Fruit fly (Drosophila melanogaster) whole organism, embryonic: Measurements from ENCODE around the gene CG43120.

ENCODE experiments used
- Aef1 ChIP-seq: fragments of 200-800 bp; sonication (Bioruptor generic); IDR thresholded peaks from 3 replicates; pipeline ENCODE4 v1.3.6; 2022; ENCODE audit warnings: missing biosample characterization, missing genetic modification characterization
- B-H2 ChIP-seq: fragments of 200-800 bp; sonication (Bioruptor generic); optimal IDR thresholded peaks from 2 replicates; lab custom pipeline; 2018; ENCODE audit warnings: missing biosample characterization, mild to moderate bottlenecking, missing genetic modification characterization
- CG11398 ChIP-seq: fragments of 200-800 bp; sonication (Bioruptor generic); optimal IDR thresholded peaks from 2 replicates; lab custom pipeline; 2016; ENCODE audit warnings: missing biosample characterization, missing genetic modification characterization
- CG13287 ChIP-seq: fragments of 200-800 bp; sonication (Bioruptor generic); IDR thresholded peaks from 2 replicates; pipeline ENCODE4 v1.3.6; 2022; ENCODE audit warnings: missing biosample characterization, missing genetic modification characterization; ENCODE audit not compliant: partially characterized antibody
- CG13296 ChIP-seq: fragments of 200-800 bp; sonication (Bioruptor generic); optimal IDR thresholded peaks from 3 replicates; lab custom pipeline; 2018; ENCODE audit warnings: missing biosample characterization, mild to moderate bottlenecking, missing genetic modification characterization
- CG14667 ChIP-seq: fragments of 200-800 bp; sonication (Bioruptor generic); IDR thresholded peaks from 2 replicates; pipeline ENCODE4 v1.3.6; 2022; ENCODE audit warnings: missing biosample characterization, missing genetic modification characterization
- CG14965 ChIP-seq: fragments of 200-800 bp; sonication (Bioruptor generic); optimal IDR thresholded peaks from 2 replicates; lab custom pipeline; 2016; ENCODE audit warnings: missing biosample characterization, missing genetic modification characterization, borderline replicate concordance
- CG15011 ChIP-seq: fragments of 200-800 bp; sonication (Bioruptor generic); optimal IDR thresholded peaks from 3 replicates; lab custom pipeline; 2018; ENCODE audit warnings: missing biosample characterization, mild to moderate bottlenecking, missing genetic modification characterization
- CG16779 ChIP-seq: fragments of 200-800 bp; sonication (Bioruptor generic); IDR thresholded peaks from 2 replicates; pipeline ENCODE4 v1.3.6; 2022; ENCODE audit warnings: missing biosample characterization, missing genetic modification characterization
- CG16815 ChIP-seq: fragments of 200-800 bp; sonication (Bioruptor generic); optimal IDR thresholded peaks from 3 replicates; lab custom pipeline; 2017; ENCODE audit warnings: missing biosample characterization, mild to moderate bottlenecking, missing genetic modification characterization
- CG17186 ChIP-seq: fragments of 200-800 bp; sonication (Bioruptor generic); optimal IDR thresholded peaks from 3 replicates; lab custom pipeline; 2017; ENCODE audit warnings: missing biosample characterization, missing genetic modification reagents, missing genetic modification characterization
- CG17359 ChIP-seq: fragments of 200-800 bp; sonication (Bioruptor generic); optimal IDR thresholded peaks from 3 replicates; lab custom pipeline; 2018; ENCODE audit warnings: missing biosample characterization, mild to moderate bottlenecking, missing genetic modification characterization, moderate library complexity
- CG2889 ChIP-seq: fragments of 200-800 bp; sonication (Bioruptor generic); IDR thresholded peaks from 3 replicates; pipeline ENCODE4 v1.3.6; 2022; ENCODE audit warnings: missing biosample characterization, missing genetic modification characterization
- CG33213 ChIP-seq: fragments of 200-800 bp; sonication (Bioruptor generic); optimal IDR thresholded peaks from 3 replicates; lab custom pipeline; 2016; ENCODE audit warnings: missing biosample characterization, missing genetic modification characterization
- CG3847 ChIP-seq: fragments of 200-800 bp; sonication (Bioruptor generic); IDR thresholded peaks from 2 replicates; pipeline ENCODE4 v1.3.6; 2022; ENCODE audit warnings: missing biosample characterization, missing genetic modification characterization
- CG43689 ChIP-seq: fragments of 200-800 bp; sonication (Bioruptor generic); IDR thresholded peaks from 2 replicates; pipeline ENCODE4 v1.3.6; 2022; ENCODE audit warnings: missing biosample characterization, missing genetic modification characterization
- CG5953 ChIP-seq: fragments of 200-800 bp; sonication (Bioruptor generic); IDR thresholded peaks from 2 replicates; pipeline ENCODE4 v1.3.6; 2022; ENCODE audit warnings: missing biosample characterization, missing genetic modification characterization
- CG6813 ChIP-seq: fragments of 200-800 bp; sonication (Bioruptor generic); optimal IDR thresholded peaks from 2 replicates; lab custom pipeline; 2017; ENCODE audit warnings: missing biosample characterization, missing genetic modification characterization, mild to moderate bottlenecking, moderate library complexity, missing genetic modification reagents
- CG9932 ChIP-seq: fragments of 200-800 bp; sonication (Bioruptor generic); IDR thresholded peaks from 2 replicates; pipeline ENCODE4 v1.3.6; 2022; ENCODE audit warnings: missing biosample characterization, missing genetic modification characterization
- Deaf1 ChIP-seq: fragments of 200-800 bp; optimal IDR thresholded peaks from 3 replicates; lab custom pipeline; 2019; ENCODE audit warnings: missing biosample characterization, mild to moderate bottlenecking, missing genetic modification characterization, moderate library complexity
- Fer1 ChIP-seq: fragments of 200-800 bp; sonication (Bioruptor generic); optimal IDR thresholded peaks from 2 replicates; lab custom pipeline; 2017; ENCODE audit warnings: missing biosample characterization, mild to moderate bottlenecking, missing genetic modification characterization
- Gsc ChIP-seq: fragments of 200-800 bp; sonication (Bioruptor generic); IDR thresholded peaks from 2 replicates; pipeline ENCODE4 v1.3.6; 2022; ENCODE audit warnings: missing biosample characterization, missing genetic modification characterization
- HLHmδ ChIP-seq: fragments of 200-800 bp; sonication (Bioruptor generic); optimal IDR thresholded peaks from 2 replicates; lab custom pipeline; 2018; ENCODE audit warnings: missing biosample characterization, mild to moderate bottlenecking, missing genetic modification characterization, moderate library complexity
- HmgD ChIP-seq: fragments of 200-800 bp; sonication (Bioruptor generic); optimal IDR thresholded peaks from 3 replicates; lab custom pipeline; 2016; ENCODE audit warnings: missing biosample characterization, missing genetic modification characterization
- Lpt ChIP-seq: fragments of >200 bp; optimal IDR thresholded peaks from 2 replicates; lab custom pipeline; 2018; ENCODE audit warnings: missing biosample characterization, missing genetic modification characterization
- Mes4 ChIP-seq: fragments of 200-800 bp; sonication (Bioruptor generic); optimal IDR thresholded peaks from 2 replicates; lab custom pipeline; 2016; ENCODE audit warnings: missing biosample characterization, missing genetic modification characterization
- NC2β ChIP-seq: fragments of 200-800 bp; sonication (Bioruptor generic); optimal IDR thresholded peaks from 2 replicates; lab custom pipeline; 2016; ENCODE audit warnings: missing biosample characterization, missing genetic modification characterization
- Nf-YB ChIP-seq: fragments of 200-800 bp; sonication (Bioruptor generic); optimal IDR thresholded peaks from 3 replicates; lab custom pipeline; 2019; ENCODE audit warnings: missing biosample characterization, mild to moderate bottlenecking, missing genetic modification characterization, moderate library complexity
- Rx ChIP-seq: fragments of 200-800 bp; sonication (Bioruptor generic); IDR thresholded peaks from 2 replicates; pipeline ENCODE4 v1.3.6; 2022; ENCODE audit warnings: missing biosample characterization, missing genetic modification characterization
- Scr ChIP-seq: fragments of 200-800 bp; sonication (Bioruptor generic); IDR thresholded peaks from 2 replicates; pipeline ENCODE4 v1.3.6; 2022; ENCODE audit warnings: missing biosample characterization, missing genetic modification characterization; ENCODE audit not compliant: partially characterized antibody
- Sox100B ChIP-seq: fragments of 200-800 bp; sonication (Bioruptor generic); optimal IDR thresholded peaks from 3 replicates; lab custom pipeline; 2018; ENCODE audit warnings: missing biosample characterization, mild to moderate bottlenecking, missing genetic modification characterization
- Spps ChIP-seq: fragments of 200-800 bp; sonication (Bioruptor generic); optimal IDR thresholded peaks from 2 replicates; lab custom pipeline; 2018; ENCODE audit warnings: missing biosample characterization, mild to moderate bottlenecking, missing genetic modification characterization
- Sry-δ ChIP-seq: fragments of 200-800 bp; sonication (Bioruptor generic); optimal IDR thresholded peaks from 2 replicates; lab custom pipeline; 2016; ENCODE audit warnings: missing biosample characterization, missing genetic modification characterization
- Tbp ChIP-seq: fragments of >200 bp; optimal IDR thresholded peaks from 2 replicates; lab custom pipeline; 2018; ENCODE audit warnings: missing biosample characterization, missing genetic modification characterization
- aop ChIP-seq: fragments of 200-800 bp; sonication (Bioruptor generic); IDR thresholded peaks from 2 replicates; pipeline ENCODE4 v1.3.6; 2022; ENCODE audit warnings: missing biosample characterization, missing genetic modification characterization
- cad ChIP-seq: fragments of >200 bp; optimal IDR thresholded peaks from 2 replicates; lab custom pipeline; 2017; ENCODE audit warnings: missing biosample characterization, missing genetic modification characterization
- en ChIP-seq: fragments of 200-800 bp; sonication (Bioruptor generic); optimal IDR thresholded peaks from 2 replicates; lab custom pipeline; 2016; ENCODE audit warnings: missing biosample characterization, missing genetic modification characterization
- gem ChIP-seq: fragments of 200-800 bp; sonication (Bioruptor generic); optimal IDR thresholded peaks from 2 replicates; lab custom pipeline; 2019; ENCODE audit warnings: missing biosample characterization, mild to moderate bottlenecking, missing genetic modification characterization, moderate library complexity
- gfzf ChIP-seq: fragments of 200-800 bp; sonication (Bioruptor generic); optimal IDR thresholded peaks from 2 replicates; lab custom pipeline; 2016; ENCODE audit warnings: missing biosample characterization, mild to moderate bottlenecking, missing genetic modification characterization, moderate library complexity
- inv ChIP-seq: fragments of 200-800 bp; sonication (Bioruptor generic); IDR thresholded peaks from 2 replicates; pipeline ENCODE4 v1.3.6; 2022; ENCODE audit warnings: missing biosample characterization, missing genetic modification characterization; ENCODE audit not compliant: partially characterized antibody
- kni ChIP-seq: fragments of 200-800 bp; sonication (Bioruptor generic); optimal IDR thresholded peaks from 3 replicates; lab custom pipeline; 2017; ENCODE audit warnings: mild to moderate bottlenecking, missing biosample characterization, missing genetic modification reagents, missing genetic modification characterization
- otp ChIP-seq: fragments of 200-800 bp; sonication (Bioruptor generic); IDR thresholded peaks from 3 replicates; pipeline ENCODE4, ENCODE4 v1.3.6; 2022; ENCODE audit warnings: missing biosample characterization, missing genetic modification characterization
- pan ChIP-seq, 4 experiments: fragments of >200 bp in 3 of 4; fragments of 200-800 bp in 1 of 4; sonication (Bioruptor generic) in 1 of 4; optimal IDR thresholded peaks in 3 of 4; IDR thresholded peaks in 1 of 4; 2 replicates each; pipeline versions ENCODE4 v1.3.6 to Lab custom; 2017 to 2022; ENCODE audit warnings: missing biosample characterization in 2 of 4, missing genetic modification characterization in 2 of 4, mixed read lengths in 1 of 4
- pita ChIP-seq: fragments of 200-800 bp; sonication (Bioruptor generic); optimal IDR thresholded peaks from 2 replicates; lab custom pipeline; 2017; ENCODE audit warnings: missing biosample characterization, mild to moderate bottlenecking, missing genetic modification characterization
- pros ChIP-seq: fragments of 200-800 bp; sonication (Bioruptor generic); optimal IDR thresholded peaks from 3 replicates; lab custom pipeline; 2019; ENCODE audit warnings: missing biosample characterization, mild to moderate bottlenecking, missing genetic modification characterization, moderate library complexity
- sc ChIP-seq, 3 experiments: fragments of >200 bp in 2 of 3; fragments of 200-800 bp in 1 of 3; sonication (Bioruptor generic) in 1 of 3; optimal IDR thresholded peaks; 2 replicates in 2 of 3; 3 replicates in 1 of 3; lab custom pipeline; 2017; ENCODE audit warnings: mild to moderate bottlenecking in 1 of 3, missing biosample characterization in 1 of 3, missing genetic modification characterization in 1 of 3, missing genetic modification reagents in 1 of 3
- sna ChIP-seq: fragments of 200-800 bp; sonication (Bioruptor generic); IDR thresholded peaks from 2 replicates; pipeline ENCODE4 v1.3.6; 2022; ENCODE audit warnings: missing biosample characterization, missing genetic modification characterization; ENCODE audit not compliant: partially characterized antibody
- ssp ChIP-seq: fragments of 200-800 bp; sonication (Bioruptor generic); IDR thresholded peaks from 2 replicates; pipeline ENCODE4 v1.3.6; 2022; ENCODE audit warnings: missing biosample characterization, missing genetic modification characterization
- unpg ChIP-seq: fragments of 200-800 bp; sonication (Bioruptor generic); optimal IDR thresholded peaks from 3 replicates; lab custom pipeline; 2018; ENCODE audit warnings: missing biosample characterization, mild to moderate bottlenecking, missing genetic modification characterization, moderate library complexity
- zfh1 ChIP-seq: fragments of 200-800 bp; sonication (Bioruptor generic); IDR thresholded peaks from 3 replicates; pipeline ENCODE4 v1.3.6; 2022; ENCODE audit warnings: missing biosample characterization, missing genetic modification characterization

CG43120 gene

DNA sequence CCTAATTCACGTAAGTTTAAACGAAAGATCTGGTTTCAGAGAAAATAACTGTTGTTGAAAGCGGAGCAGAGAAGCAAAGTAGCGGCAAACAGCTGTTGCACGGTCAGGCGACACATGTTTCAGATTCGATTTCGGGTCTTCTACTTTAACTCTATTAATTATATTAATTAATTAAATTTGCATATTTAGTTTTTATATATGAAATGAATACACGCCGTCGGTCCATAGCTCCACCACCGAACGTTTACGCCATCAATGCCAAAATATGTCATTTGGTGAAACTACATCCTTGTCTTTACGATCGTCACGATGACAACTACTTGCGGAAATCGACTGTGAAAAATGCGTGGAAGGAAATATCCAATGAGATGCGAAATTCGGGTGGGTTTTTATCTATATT, 29.2 kb downstream of the CG43120 start (continued):
- TF ChIP-seq Nf-YB (GFP tag; lab: Kevin White, UChicago) = no peak
- TF ChIP-seq pan (optimal IDR thresholded peaks at IDR 0.05; lab: Kevin White, UChicago) = no peak
- TF ChIP-seq pan (GFP tag; optimal IDR thresholded peaks at IDR 0.05 in 1 of 2, IDR thresholded peaks at IDR 0.05 in 1 of 2) = peak in 1 of 2 experiments; percentile 64
- TF ChIP-seq Tbp = no peak
- TF ChIP-seq sna (GFP tag; lab: Robert Waterston, UW) = no peak
- TF ChIP-seq B-H2 (GFP tag; lab: Kevin White, UChicago) = no peak
- no peak for TF ChIP-seq NC2β
- no peak for TF ChIP-seq pros (GFP tag; lab: Kevin White, UChicago)
- TF ChIP-seq CG14667 (GFP tag; lab: Robert Waterston, UW) = no peak
- no peak for TF ChIP-seq CG16779
- peak; percentile 19; the same call in 1 of the 2 replicates for TF ChIP-seq Rx (GFP tag; lab: Robert Waterston, UW)
- no peak for TF ChIP-seq CG17186 (GFP tag; lab: Kevin White, UChicago)
- peak; percentile 46 for TF ChIP-seq CG17359 (tag; lab: Kevin White, UChicago)
- no peak for TF ChIP-seq Deaf1 (tag; lab: Kevin White, UChicago)
- no peak for TF ChIP-seq Sry-δ
- TF ChIP-seq aop = no peak
- TF ChIP-seq Lpt (GFP tag; lab: Kevin White, UChicago) = no peak
- TF ChIP-seq CG13287 = no peak
- no peak for TF ChIP-seq inv (GFP tag; lab: Robert Waterston, UW)
- TF ChIP-seq Scr (GFP tag; lab: Robert Waterston, UW) = no peak
- TF ChIP-seq CG13296 (GFP tag; lab: Kevin White, UChicago) = no peak
- no peak for TF ChIP-seq cad
- no peak for TF ChIP-seq sc (optimal IDR thresholded peaks at IDR 0.05; lab: Kevin White, UChicago)
- no peak for TF ChIP-seq sc (GFP tag; optimal IDR thresholded peaks at IDR 0.05; lab: Kevin White, UChicago)
- TF ChIP-seq HLHmδ (GFP tag; lab: Kevin White, UChicago) = no peak
- TF ChIP-seq CG3847 = no peak
- TF ChIP-seq CG6813 = no peak
- peak; percentile 66 for TF ChIP-seq gem (tag; lab: Kevin White, UChicago)
- TF ChIP-seq CG33213 = no peak
- no peak for TF ChIP-seq en (GFP tag; lab: Kevin White, UChicago)
- peak; percentile 74 for TF ChIP-seq zfh1 (GFP tag; lab: Robert Waterston, UW)
- TF ChIP-seq CG43689 = no peak
- TF ChIP-seq Sox100B (GFP tag; lab: Kevin White, UChicago) = no peak
- TF ChIP-seq HmgD (GFP tag; lab: Kevin White, UChicago) = no peak
- no peak for TF ChIP-seq Fer1 (GFP tag; lab: Kevin White, UChicago)
- TF ChIP-seq Spps = peak; percentile 33
- no peak for TF ChIP-seq ssp (GFP tag; lab: Robert Waterston, UW)
- no peak for TF ChIP-seq Mes4
- no peak for TF ChIP-seq CG14965 (GFP tag; lab: Kevin White, UChicago)
- TF ChIP-seq CG9932 (GFP tag; lab: Robert Waterston, UW) = no peak
- no peak for TF ChIP-seq CG2889 (GFP tag; lab: Robert Waterston, UW)
- TF ChIP-seq CG15011 (GFP tag; lab: Kevin White, UChicago) = no peak
- peak; percentile 36; the same call in 1 of the 3 replicates for TF ChIP-seq otp (GFP tag; lab: Robert Waterston, UW)
- no peak for TF ChIP-seq kni (GFP tag; lab: Kevin White, UChicago)
- no peak for TF ChIP-seq pita
- TF ChIP-seq unpg (GFP tag; lab: Kevin White, UChicago) = peak; percentile 60
- no peak for TF ChIP-seq CG16815 (GFP tag; lab: Kevin White, UChicago)
- no peak for TF ChIP-seq CG11398 (GFP tag; lab: Kevin White, UChicago)
- no peak for TF ChIP-seq CG5953
- TF ChIP-seq Aef1 (GFP tag; lab: Robert Waterston, UW) = no peak
- TF ChIP-seq Gsc (GFP tag; lab: Robert Waterston, UW) = no peak
- TF ChIP-seq gfzf (GFP tag; lab: Kevin White, UChicago) = no peak
